Fruit fly (Drosophila melanogaster): ENCODE measurements around the gene Prp40.

Prp40 gene

DNA sequence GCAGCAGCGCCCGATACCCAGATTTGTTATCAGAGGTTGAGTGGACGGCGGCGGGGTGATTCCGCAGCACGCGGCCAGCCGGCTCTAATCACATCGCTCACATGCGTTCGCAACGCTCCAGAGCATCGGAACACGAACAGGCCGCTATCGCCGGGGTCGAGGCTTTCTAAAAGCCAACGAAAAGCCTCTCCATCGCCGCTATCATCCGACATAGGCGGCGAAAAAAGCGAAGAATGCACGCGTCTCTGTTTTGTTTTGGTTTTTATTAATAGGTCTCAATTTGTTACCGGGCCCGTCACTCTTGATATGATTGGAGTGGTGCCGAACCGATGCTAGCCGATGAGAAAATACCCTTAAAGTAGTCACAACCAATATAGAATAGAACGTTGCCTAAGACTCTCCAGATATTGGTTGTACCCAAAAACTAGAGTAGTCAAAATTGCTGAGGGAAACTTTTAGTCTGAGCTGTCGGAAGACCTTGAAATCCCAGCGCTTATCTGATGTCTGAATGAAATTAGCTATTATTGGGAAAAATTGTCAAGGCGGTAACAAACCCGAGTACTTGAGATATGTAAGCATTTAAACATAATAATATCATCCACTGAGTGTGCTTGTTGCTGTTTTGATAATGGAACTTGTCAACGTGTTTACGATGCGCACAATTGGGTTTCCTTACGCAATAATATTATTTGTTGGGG is 19.0 kb downstream of the Prp40 start, which contains the start of gene CG17261 (continued):
- TF ChIP-seq dati (GFP tag; IDR thresholded peaks at IDR 0.05) (no peak), CG10654 (GFP tag; optimal IDR thresholded peaks at IDR 0.05) (no peak), CG17612 (GFP tag; IDR thresholded peaks at IDR 0.05) (no peak), CG7786 (GFP tag; optimal IDR thresholded peaks at IDR 0.05) (peak; percentile 22), CG6654 (GFP tag; optimal IDR thresholded peaks at IDR 0.05) (no peak), CG11560 (tag; IDR thresholded peaks at IDR 0.05) (no peak), CG18011 (GFP tag; optimal IDR thresholded peaks at IDR 0.05) (peak; percentile 31), Bdp1 (GFP tag; optimal IDR thresholded peaks at IDR 0.05) (no peak), jigr1 (GFP tag; IDR thresholded peaks at IDR 0.05) (no peak), Abd-B (GFP tag; optimal IDR thresholded peaks at IDR 0.05) (no peak), Dbx (GFP tag; IDR thresholded peaks at IDR 0.05) (no peak), CG7271 (tag; optimal IDR thresholded peaks at IDR 0.05) (no peak), Mes4 (GFP tag; optimal IDR thresholded peaks at IDR 0.05) (no peak), Oaz (GFP tag; IDR thresholded peaks at IDR 0.05) (no peak), CG2120 (GFP tag; optimal IDR thresholded peaks at IDR 0.05) (peak; percentile 86), Blimp-1 (GFP tag; optimal IDR thresholded peaks at IDR 0.05) (no peak), pfk (GFP tag; optimal IDR thresholded peaks at IDR 0.05) (no peak), NC2α (GFP tag; optimal IDR thresholded peaks at IDR 0.05) (no peak), sima (GFP tag; optimal IDR thresholded peaks at IDR 0.05) (no peak), CG11695 (GFP tag; IDR thresholded peaks at IDR 0.05) (peak; percentile 37; the same call in 1 of the 3 replicates), Hr39 (optimal IDR thresholded peaks at IDR 0.05) (no peak), dmrt99B (tag; optimal IDR thresholded peaks at IDR 0.05) (peak; percentile 22), CG14965 (GFP tag; optimal IDR thresholded peaks at IDR 0.05; ENCODE audit: borderline replicate concordance) (no peak), amos (GFP tag; IDR thresholded peaks at IDR 0.05; ENCODE audit: partially characterized antibody) (no peak; the same call in 1 of the 2 replicates), CG12659 (GFP tag; optimal IDR thresholded peaks at IDR 0.05) (peak; percentile 45), CG5245 (GFP tag; optimal IDR thresholded peaks at IDR 0.05) (no peak), eve (GFP tag; optimal IDR thresholded peaks at IDR 0.05) (no peak), scrt (GFP tag; optimal IDR thresholded peaks at IDR 0.05) (no peak), jumu (GFP tag; optimal IDR thresholded peaks at IDR 0.05) (peak; percentile 21), z (GFP tag; IDR thresholded peaks at IDR 0.05) (no peak), CG7928 (GFP tag; optimal IDR thresholded peaks at IDR 0.05) (no peak), CG11723 (GFP tag; optimal IDR thresholded peaks at IDR 0.05) (no peak), CG13624 (GFP tag; optimal IDR thresholded peaks at IDR 0.05) (peak; percentile 38), CG14050 (GFP tag; IDR thresholded peaks at IDR 0.05) (no peak), sob (GFP tag; IDR thresholded peaks at IDR 0.05) (peak; percentile 47; the same call in 1 of the 2 replicates), pho (GFP tag; optimal IDR thresholded peaks at IDR 0.05) (peak; percentile 61), CG10543 (GFP tag; optimal IDR thresholded peaks at IDR 0.05) (peak; percentile 88), CG9817 (tag; optimal IDR thresholded peaks at IDR 0.05) (peak; percentile 33), Lhr (GFP tag; optimal IDR thresholded peaks at IDR 0.05) (no peak), Hr78 (GFP tag; optimal IDR thresholded peaks at IDR 0.05) (peak in 1 of 2 experiments; percentile 84), CHES-1-like (GFP tag; optimal IDR thresholded peaks at IDR 0.05) (peak; percentile 30), nau (GFP tag; optimal IDR thresholded peaks at IDR 0.05) (no peak), Xbp1 (GFP tag; optimal IDR thresholded peaks at IDR 0.05) (peak; percentile 33), CG4404 (GFP tag; IDR thresholded peaks at IDR 0.05) (no peak), gsb (GFP tag; IDR thresholded peaks at IDR 0.05) (no peak), Mrtf (GFP tag; IDR thresholded peaks at IDR 0.05) (no peak), gcm2 (GFP tag; optimal IDR thresholded peaks at IDR 0.05) (no peak), hbn (GFP tag; IDR thresholded peaks at IDR 0.05; ENCODE audit: partially characterized antibody) (no peak), CG7745 (tag; optimal IDR thresholded peaks at IDR 0.05) (no peak), psq (GFP tag; optimal IDR thresholded peaks at IDR 0.05) (no peak)
